Fruit fly (Drosophila melanogaster) whole organism, embryonic: ENCODE results near the gene CG8665.

Source experiments
- CG17802 ChIP-seq: fragments of 200-800 bp; sonication (Bioruptor generic); optimal IDR thresholded peaks from 2 replicates; lab custom pipeline; 2018; ENCODE audit warnings: missing biosample characterization, mild to moderate bottlenecking, missing genetic modification characterization, moderate library complexity
- ERR ChIP-seq: fragments of 200-800 bp; sonication (Bioruptor generic); optimal IDR thresholded peaks from 2 replicates; lab custom pipeline; 2016; ENCODE audit warnings: missing biosample characterization, missing genetic modification characterization
- MESR4 ChIP-seq: fragments of 200-800 bp; sonication (Bioruptor generic); optimal IDR thresholded peaks from 2 replicates; lab custom pipeline; 2018; ENCODE audit warnings: missing biosample characterization, mild to moderate bottlenecking, missing genetic modification characterization, moderate library complexity
- cato ChIP-seq: fragments of 200-800 bp; sonication (Bioruptor generic); optimal IDR thresholded peaks from 2 replicates; lab custom pipeline; 2016; ENCODE audit warnings: missing biosample characterization, missing genetic modification characterization, borderline replicate concordance
- nmo ChIP-seq: fragments of 200-800 bp; sonication (Bioruptor generic); optimal IDR thresholded peaks from 2 replicates; lab custom pipeline; 2018; ENCODE audit warnings: missing biosample characterization, mild to moderate bottlenecking, missing genetic modification characterization, moderate library complexity
- so ChIP-seq: fragments of 200-800 bp; sonication (Bioruptor generic); IDR thresholded peaks from 3 replicates; pipeline ENCODE4 v1.3.6; 2022; ENCODE audit warnings: missing biosample characterization, missing genetic modification characterization

dm6 chr2L:21381379-21381778, 10.4 kb downstream of the CG8665 start:
- no peak for TF ChIP-seq ERR (GFP tag; lab: Kevin White, UChicago)
- TF ChIP-seq cato (GFP tag; lab: Kevin White, UChicago), result no peak
- TF ChIP-seq so (GFP tag; lab: Robert Waterston, UW), result no peak
- TF ChIP-seq MESR4 (GFP tag; lab: Kevin White, UChicago), result no peak
- TF ChIP-seq CG17802 (tag; lab: Kevin White, UChicago), result no peak
- TF ChIP-seq nmo (GFP tag; lab: Kevin White, UChicago), result no peak
